Fruit fly (Drosophila melanogaster): ENCODE results near the gene gnu.

Gene gnu

DNA sequence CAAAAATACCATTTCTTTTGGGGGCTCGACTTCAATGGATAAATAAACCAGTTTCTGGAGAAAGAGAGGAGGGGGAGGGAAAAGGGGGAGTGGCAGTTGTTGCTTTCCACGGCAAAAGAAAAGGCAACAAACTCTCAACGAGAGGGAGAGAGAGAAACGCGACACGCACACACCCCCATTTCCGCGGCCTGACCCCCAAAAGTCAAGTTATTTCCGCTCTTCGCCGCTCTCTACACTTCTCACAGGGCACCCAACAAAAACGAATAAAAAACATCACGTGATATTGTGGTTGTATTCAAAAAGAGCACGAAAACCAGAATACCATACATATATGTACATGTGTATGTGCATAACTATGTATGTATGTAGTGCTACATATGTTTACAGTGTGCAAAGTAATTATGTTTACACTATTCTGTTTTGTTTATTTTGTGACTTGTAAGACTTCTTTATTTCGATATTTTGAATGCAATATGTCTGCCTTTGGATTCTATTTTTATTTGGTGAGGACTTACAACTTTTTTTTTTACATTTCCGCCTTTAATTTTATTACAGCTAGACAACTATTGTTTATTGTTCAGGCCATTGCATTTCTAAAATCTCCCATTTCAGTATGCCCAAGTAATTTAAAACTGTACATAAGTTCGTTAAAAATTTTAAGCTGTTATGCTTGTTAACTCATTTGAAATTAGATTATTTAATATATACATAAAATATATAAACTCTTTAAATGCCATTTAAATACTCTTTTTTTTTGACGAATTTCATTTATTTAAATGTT is 21.9 kb downstream of the gnu start (continued):
- TF ChIP-seq zen (tag; optimal IDR thresholded peaks at IDR 0.05) = peak; percentile 57
- peak; percentile 32 for TF ChIP-seq Fer3 (tag; optimal IDR thresholded peaks at IDR 0.05)
- TF ChIP-seq ATbp (GFP tag; optimal IDR thresholded peaks at IDR 0.05) = peak; percentile 47
- peak; percentile 52 for TF ChIP-seq Ada2b (GFP tag; IDR thresholded peaks at IDR 0.05)
- TF ChIP-seq CG4404 (GFP tag; IDR thresholded peaks at IDR 0.05) = no peak
- peak; percentile 35 for TF ChIP-seq CG17328 (GFP tag; IDR thresholded peaks at IDR 0.05)
- TF ChIP-seq Ravus (GFP tag; IDR thresholded peaks at IDR 0.05) = no peak
- TF ChIP-seq CG8478 (optimal IDR thresholded peaks at IDR 0.05) = no peak
- TF ChIP-seq CG3847 (GFP tag; IDR thresholded peaks at IDR 0.05) = no peak
- TF ChIP-seq Poxn (GFP tag; IDR thresholded peaks at IDR 0.05) = no peak
- peak; percentile 63 for TF ChIP-seq PHDP (tag; optimal IDR thresholded peaks at IDR 0.05)
- peak; percentile 51; the same call in 1 of the 2 replicates for TF ChIP-seq sna (GFP tag; IDR thresholded peaks at IDR 0.05; ENCODE audit: partially characterized antibody)
- TF ChIP-seq yki (optimal IDR thresholded peaks at IDR 0.05) = no peak
- peak; percentile 9 for TF ChIP-seq NC2β (GFP tag; optimal IDR thresholded peaks at IDR 0.05)
- TF ChIP-seq peb (GFP tag; IDR thresholded peaks at IDR 0.05) = no peak
- peak; percentile 34 for TF ChIP-seq eyg (GFP tag; optimal IDR thresholded peaks at IDR 0.05)
- 0 out of 4 replicates have a peak, but pooled peaks have one; percentile 52 for TF ChIP-seq Dll (GFP tag; IDR thresholded peaks at IDR 0.05; ENCODE audit: partially characterized antibody)
- peak; percentile 54 for TF ChIP-seq vvl (GFP tag; IDR thresholded peaks at IDR 0.05)
- TF ChIP-seq esg (GFP tag; conservative IDR thresholded peaks at IDR 0.05) = no peak; the same call in 1 of the 2 replicates
- peak; percentile 88 for TF ChIP-seq CG12104 (GFP tag; optimal IDR thresholded peaks at IDR 0.05)
- TF ChIP-seq CG15073 (GFP tag; optimal IDR thresholded peaks at IDR 0.05) = no peak
- no peak for TF ChIP-seq slp2 (GFP tag; optimal IDR thresholded peaks at IDR 0.05)
- TF ChIP-seq org-1 (GFP tag; optimal IDR thresholded peaks at IDR 0.05) = peak; percentile 39
- peak; percentile 14; the same call in 1 of the 3 replicates for TF ChIP-seq croc (GFP tag; conservative IDR thresholded peaks at IDR 0.05)
- 0 out of 3 replicates have a peak, but pooled peaks have one; percentile 23 for TF ChIP-seq Mrtf (GFP tag; IDR thresholded peaks at IDR 0.05)
- TF ChIP-seq CG42726 (GFP tag; IDR thresholded peaks at IDR 0.05; ENCODE audit: partially characterized antibody) = no peak
- TF ChIP-seq fu2 (GFP tag; optimal IDR thresholded peaks at IDR 0.05) = peak; percentile 7
- peak; percentile 42 for TF ChIP-seq CG12299 (tag; optimal IDR thresholded peaks at IDR 0.05)
- peak; percentile 52 for TF ChIP-seq cato (GFP tag; optimal IDR thresholded peaks at IDR 0.05; ENCODE audit: borderline replicate concordance)
- TF ChIP-seq TFAM (GFP tag; optimal IDR thresholded peaks at IDR 0.05) = no peak
- no peak for TF ChIP-seq Hand (GFP tag; optimal IDR thresholded peaks at IDR 0.05)
- peak; percentile 30 for TF ChIP-seq ERR (GFP tag; optimal IDR thresholded peaks at IDR 0.05)
- no peak for TF ChIP-seq CG10565 (GFP tag; optimal IDR thresholded peaks at IDR 0.05)
- TF ChIP-seq CG5180 (GFP tag; optimal IDR thresholded peaks at IDR 0.05) = peak; percentile 56
- peak; percentile 80 for TF ChIP-seq CG9876 (GFP tag; optimal IDR thresholded peaks at IDR 0.05)
- peak; percentile 12 for TF ChIP-seq Sry-δ (GFP tag; optimal IDR thresholded peaks at IDR 0.05)
- no peak for TF ChIP-seq CG2199 (GFP tag; IDR thresholded peaks at IDR 0.05)
- TF ChIP-seq fd3F (GFP tag; optimal IDR thresholded peaks at IDR 0.05) = peak; percentile 14
- no peak for TF ChIP-seq gt (GFP tag; IDR thresholded peaks at IDR 0.05)
- no peak for TF ChIP-seq CG1832 (GFP tag; optimal IDR thresholded peaks at IDR 0.05)
- TF ChIP-seq Nf-YB (GFP tag; optimal IDR thresholded peaks at IDR 0.05) = peak; percentile 52
- peak; percentile 56 for TF ChIP-seq unc-4 (GFP tag; IDR thresholded peaks at IDR 0.05; ENCODE audit: partially characterized antibody)
- TF ChIP-seq gsb-n (tag; optimal IDR thresholded peaks at IDR 0.05) = peak; percentile 54
- TF ChIP-seq CG9817 (tag; optimal IDR thresholded peaks at IDR 0.05) = peak; percentile 20
- TF ChIP-seq CG8944 (GFP tag; optimal IDR thresholded peaks at IDR 0.05) = peak; percentile 4
- TF ChIP-seq odd (GFP tag; optimal IDR thresholded peaks at IDR 0.05) = peak; percentile 78
- peak; percentile 76 for TF ChIP-seq CG32767 (GFP tag; IDR thresholded peaks at IDR 0.05)
- no peak for TF ChIP-seq ato (GFP tag; IDR thresholded peaks at IDR 0.05; ENCODE audit: partially characterized antibody)
- TF ChIP-seq prd (optimal IDR thresholded peaks at IDR 0.05) = no peak
- TF ChIP-seq prd (GFP tag; IDR thresholded peaks at IDR 0.05) = peak; percentile 51; the same call in 1 of the 3 replicates

All from whole organism, embryonic.